Fruit fly (Drosophila melanogaster) whole organism, pupa: ENCODE results near the gene UQCR-C2.

ENCODE experiments used
- CG10348 ChIP-seq: fragments of 200-800 bp; sonication (Bioruptor generic); IDR thresholded peaks from 2 replicates; pipeline ENCODE4 v1.3.6; 2022; ENCODE audit warnings: missing biosample characterization, missing genetic modification characterization
- CG12605 ChIP-seq: fragments of 200-800 bp; sonication (Bioruptor generic); IDR thresholded peaks from 2 replicates; pipeline ENCODE4 v1.3.6; 2022; ENCODE audit warnings: missing biosample characterization, missing genetic modification characterization
- CG13204 ChIP-seq: fragments of 200-800 bp; sonication (Bioruptor generic); optimal IDR thresholded peaks from 2 replicates; lab custom pipeline; 2018; ENCODE audit warnings: missing biosample characterization, mild to moderate bottlenecking, missing genetic modification characterization, moderate library complexity
- CG14655 ChIP-seq: fragments of 200-800 bp; sonication (Bioruptor generic); optimal IDR thresholded peaks from 3 replicates; lab custom pipeline; 2017; ENCODE audit warnings: mild to moderate bottlenecking, missing biosample characterization, missing genetic modification reagents, missing genetic modification characterization
- CG15710 ChIP-seq: fragments of 200-800 bp; sonication (Bioruptor generic); optimal IDR thresholded peaks from 2 replicates; lab custom pipeline; 2018; ENCODE audit warnings: missing biosample characterization, mild to moderate bottlenecking, missing genetic modification characterization, moderate library complexity
- CG17806 ChIP-seq: fragments of 200-800 bp; sonication (Bioruptor generic); optimal IDR thresholded peaks from 2 replicates; lab custom pipeline; 2018; ENCODE audit warnings: missing biosample characterization, mild to moderate bottlenecking, missing genetic modification characterization, moderate library complexity
- CG32121 ChIP-seq: fragments of 200-800 bp; sonication (Bioruptor generic); IDR thresholded peaks from 2 replicates; pipeline ENCODE4 v1.3.6; 2022; ENCODE audit warnings: missing biosample characterization, missing genetic modification characterization
- CG34367 ChIP-seq: fragments of 200-800 bp; sonication (Bioruptor generic); optimal IDR thresholded peaks from 2 replicates; lab custom pipeline; 2018; ENCODE audit warnings: missing biosample characterization, mild to moderate bottlenecking, missing genetic modification characterization
- CG4496 ChIP-seq: fragments of 200-800 bp; sonication (Bioruptor generic); IDR thresholded peaks from 3 replicates; pipeline ENCODE4 v1.3.6; 2022; ENCODE audit warnings: missing biosample characterization, missing genetic modification characterization
- CG8159 ChIP-seq: fragments of 200-800 bp; sonication (Bioruptor generic); optimal IDR thresholded peaks from 3 replicates; lab custom pipeline; 2018; ENCODE audit warnings: missing biosample characterization, mild to moderate bottlenecking, missing genetic modification characterization, moderate library complexity
- CG8301 ChIP-seq: fragments of 200-800 bp; sonication (Bioruptor generic); optimal IDR thresholded peaks from 2 replicates; lab custom pipeline; 2018; ENCODE audit warnings: missing biosample characterization, mild to moderate bottlenecking, missing genetic modification characterization
- CG9948 ChIP-seq: fragments of 200-800 bp; sonication (Bioruptor generic); optimal IDR thresholded peaks from 2 replicates; lab custom pipeline; 2018; ENCODE audit warnings: missing biosample characterization, mild to moderate bottlenecking, missing genetic modification characterization, moderate library complexity
- D1 ChIP-seq: fragments of 200-800 bp; sonication (Bioruptor generic); optimal IDR thresholded peaks from 2 replicates; lab custom pipeline; 2018; ENCODE audit warnings: missing biosample characterization, mild to moderate bottlenecking, missing genetic modification characterization, moderate library complexity
- EcR ChIP-seq: fragments of 200-800 bp; sonication (Bioruptor generic); optimal IDR thresholded peaks from 3 replicates; lab custom pipeline; 2019; ENCODE audit warnings: missing biosample characterization, missing genetic modification characterization, mild to moderate bottlenecking, moderate library complexity, missing genetic modification reagents
- Ets98B ChIP-seq: fragments of 200-800 bp; sonication (Bioruptor generic); IDR thresholded peaks from 2 replicates; pipeline ENCODE4 v1.3.6; 2022; ENCODE audit warnings: missing biosample characterization, missing genetic modification characterization
- Pif1A ChIP-seq: fragments of 200-800 bp; sonication (Bioruptor generic); optimal IDR thresholded peaks from 3 replicates; lab custom pipeline; 2016; ENCODE audit warnings: missing biosample characterization, missing genetic modification characterization
- Pif1B ChIP-seq: fragments of 200-800 bp; sonication (Bioruptor generic); optimal IDR thresholded peaks from 3 replicates; lab custom pipeline; 2016; ENCODE audit warnings: missing biosample characterization, missing genetic modification characterization
- Snoo ChIP-seq: fragments of 200-800 bp; sonication (Bioruptor generic); optimal IDR thresholded peaks from 3 replicates; lab custom pipeline; 2017; ENCODE audit warnings: missing biosample characterization, mild to moderate bottlenecking, missing genetic modification characterization, inconsistent platforms
- fd96Ca ChIP-seq: fragments of 200-800 bp; sonication (Bioruptor generic); IDR thresholded peaks from 3 replicates; pipeline ENCODE4 v1.3.6; 2022; ENCODE audit warnings: missing biosample characterization, missing genetic modification characterization
- gl ChIP-seq: fragments of 200-800 bp; sonication (Bioruptor generic); optimal IDR thresholded peaks from 2 replicates; lab custom pipeline; 2018; ENCODE audit warnings: missing biosample characterization, mild to moderate bottlenecking, missing genetic modification characterization
- rn ChIP-seq: fragments of 200-800 bp; sonication (Bioruptor generic); IDR thresholded peaks from 2 replicates; pipeline ENCODE4 v1.3.6; 2022; ENCODE audit warnings: missing biosample characterization, missing genetic modification characterization

The UQCR-C2 gene

DNA sequence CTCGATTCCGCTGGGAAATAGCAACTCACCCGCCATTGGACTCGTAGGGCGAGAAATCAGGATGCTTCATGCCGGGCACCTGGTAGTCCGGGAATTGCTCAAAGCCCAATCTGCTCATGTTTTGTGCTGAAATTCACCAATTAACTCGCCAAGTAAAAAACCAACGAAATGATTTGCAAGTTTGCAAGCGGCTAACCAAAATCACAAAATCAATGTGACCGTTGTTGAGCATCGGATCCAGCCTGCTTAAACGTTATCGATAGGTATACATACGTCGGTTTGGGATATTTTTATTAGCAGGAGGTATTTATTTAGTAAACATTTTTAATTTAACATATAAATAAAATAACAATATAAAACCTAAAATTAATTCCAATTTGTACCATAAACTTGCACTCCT lies 26.3 kb downstream of the UQCR-C2 start, which contains the start of gene Prosbeta6:
Prosbeta6 (minus strand) TSS at position 218 of the 400 bp plus-strand sequence.
- TF ChIP-seq EcR (GFP tag; lab: Kevin White, UChicago) = no peak
- no peak for TF ChIP-seq Pif1A (GFP tag; lab: Kevin White, UChicago)
- no peak for TF ChIP-seq CG8159 (tag; lab: Kevin White, UChicago)
- no peak for TF ChIP-seq CG12605 (GFP tag; lab: Robert Waterston, UW)
- no peak for TF ChIP-seq D1 (tag; lab: Kevin White, UChicago)
- no peak for TF ChIP-seq rn
- no peak for TF ChIP-seq CG9948 (tag; lab: Kevin White, UChicago)
- TF ChIP-seq CG13204 (GFP tag; lab: Kevin White, UChicago) = no peak
- no peak for TF ChIP-seq Pif1B (GFP tag; lab: Kevin White, UChicago)
- no peak for TF ChIP-seq CG34367
- no peak for TF ChIP-seq Ets98B
- TF ChIP-seq fd96Ca = no peak
- no peak for TF ChIP-seq CG14655 (GFP tag; lab: Kevin White, UChicago)
- no peak for TF ChIP-seq CG17806 (tag; lab: Kevin White, UChicago)
- TF ChIP-seq CG15710 (tag; lab: Kevin White, UChicago) = no peak
- TF ChIP-seq gl (tag; lab: Kevin White, UChicago) = no peak
- no peak for TF ChIP-seq CG8301 (tag; lab: Kevin White, UChicago)
- no peak for TF ChIP-seq CG10348 (GFP tag; lab: Robert Waterston, UW)
- TF ChIP-seq CG32121 = no peak
- TF ChIP-seq CG4496 (GFP tag; lab: Robert Waterston, UW) = no peak

DNA sequence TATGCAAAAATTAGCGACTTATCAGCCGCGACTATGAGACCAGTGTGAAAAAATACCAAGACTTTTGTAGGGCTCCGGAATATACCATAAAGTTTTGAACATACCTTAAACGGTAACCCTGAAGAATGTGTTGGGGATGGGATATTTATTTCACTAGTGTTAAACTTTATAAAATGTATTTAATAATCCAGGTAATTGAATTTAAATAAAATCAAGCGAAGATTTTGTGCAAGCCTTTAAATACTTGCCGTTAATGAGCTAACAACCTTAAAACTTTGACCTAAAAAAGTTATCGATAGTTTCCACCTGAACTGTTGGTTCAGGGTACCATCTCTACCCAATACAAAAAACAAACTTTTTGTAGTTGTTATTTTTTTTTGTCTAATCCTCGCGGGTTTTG lies 28.2 kb downstream of the UQCR-C2 start, which contains the start of gene CG4101:
CG4101 (plus strand) TSS at position 335 of the 400 bp plus-strand sequence.
- TF ChIP-seq CG8301 (tag; lab: Kevin White, UChicago) (peak; percentile 60), CG13204 (GFP tag; lab: Kevin White, UChicago) (no peak), Pif1A (GFP tag; lab: Kevin White, UChicago) (peak; percentile 71), CG15710 (tag; lab: Kevin White, UChicago) (peak; percentile 79), EcR (GFP tag; lab: Kevin White, UChicago) (no peak), CG4496 (GFP tag; lab: Robert Waterston, UW) (peak; percentile 80), CG14655 (GFP tag; lab: Kevin White, UChicago) (peak; percentile 64), CG8159 (tag; lab: Kevin White, UChicago) (peak; percentile 69), Snoo (tag; lab: Kevin White, UChicago) (peak; percentile 70), Ets98B (peak; percentile 79), CG32121 (peak; percentile 76; the same call in 1 of the 2 replicates), rn (no peak; the same call in none of the 2 replicates), CG34367 (peak; percentile 59), CG10348 (GFP tag; lab: Robert Waterston, UW) (0 out of 2 replicates have a peak, but pooled peaks have one; percentile 52), fd96Ca (peak; percentile 74), D1 (tag; lab: Kevin White, UChicago) (no peak), Pif1B (GFP tag; lab: Kevin White, UChicago) (peak; percentile 56), gl (tag; lab: Kevin White, UChicago) (peak; percentile 45), CG17806 (tag; lab: Kevin White, UChicago) (peak; percentile 69), CG12605 (GFP tag; lab: Robert Waterston, UW) (no peak), CG9948 (tag; lab: Kevin White, UChicago) (peak; percentile 50)

DNA sequence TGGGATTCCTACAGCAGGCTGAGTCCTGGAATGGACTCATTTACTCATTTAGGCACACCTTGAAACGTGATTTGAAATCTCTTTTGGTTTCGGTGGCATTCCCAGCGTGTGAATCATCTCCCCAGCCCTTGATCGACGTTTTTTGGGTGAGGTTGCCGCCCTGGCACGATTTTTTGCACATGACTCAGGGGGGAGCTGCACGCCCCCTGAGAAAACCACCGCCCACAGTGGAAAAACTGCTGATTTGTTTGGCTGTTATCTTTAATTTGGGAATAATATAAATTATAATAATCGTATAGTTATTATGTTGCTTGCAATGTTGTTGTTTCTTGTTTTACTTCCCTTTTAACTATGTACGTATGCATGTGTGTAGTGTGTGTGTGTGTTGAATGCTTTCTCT lies 29.0 kb downstream of the UQCR-C2 start:
- peak; percentile 21; the same call in 1 of the 3 replicates for TF ChIP-seq fd96Ca
- no peak for TF ChIP-seq CG14655 (GFP tag; lab: Kevin White, UChicago)
- peak; percentile 75 for TF ChIP-seq EcR (GFP tag; lab: Kevin White, UChicago)
- TF ChIP-seq, all 21 proteins: peak for 2

DNA sequence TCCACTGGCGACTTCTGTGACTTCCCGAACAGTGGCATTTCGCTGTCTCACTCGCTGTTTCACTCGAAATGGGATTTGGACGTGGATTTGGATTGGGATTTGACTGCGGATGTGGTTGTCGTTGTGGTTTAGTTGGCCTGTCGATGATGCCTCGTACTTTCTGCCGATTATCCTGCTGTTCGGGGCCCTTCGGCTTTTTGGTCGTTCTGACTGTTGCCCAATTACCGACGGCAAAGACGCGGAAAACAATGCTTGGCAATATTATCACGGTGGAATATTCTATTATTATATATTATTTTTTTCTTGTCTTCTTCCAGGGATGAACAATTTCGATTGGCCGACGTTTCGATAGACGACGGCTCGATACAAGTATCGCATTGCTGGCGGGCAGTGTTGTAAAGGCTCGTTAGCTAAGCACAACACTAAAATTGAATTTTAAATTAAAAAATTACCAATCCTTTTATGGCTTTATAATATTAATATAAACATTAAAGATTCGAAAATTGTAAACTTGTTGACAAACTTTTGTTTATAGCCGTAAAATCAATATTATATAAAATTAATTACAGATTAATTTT lies 31.3 kb downstream of the UQCR-C2 start, which contains the start of gene Mo25:
Mo25 (minus strand) TSS at position 341 of the 578 bp plus-strand sequence.
- TF ChIP-seq Pif1B (GFP tag; lab: Kevin White, UChicago) (peak; percentile 44), EcR (GFP tag; lab: Kevin White, UChicago) (no peak), Ets98B (peak; percentile 30; the same call in 1 of the 2 replicates), gl (tag; lab: Kevin White, UChicago) (no peak), fd96Ca (peak; percentile 30; the same call in 1 of the 3 replicates), CG32121 (0 out of 2 replicates have a peak, but pooled peaks have one; percentile 13), CG15710 (tag; lab: Kevin White, UChicago) (peak; percentile 48), Snoo (tag; lab: Kevin White, UChicago) (peak; percentile 31)

DNA sequence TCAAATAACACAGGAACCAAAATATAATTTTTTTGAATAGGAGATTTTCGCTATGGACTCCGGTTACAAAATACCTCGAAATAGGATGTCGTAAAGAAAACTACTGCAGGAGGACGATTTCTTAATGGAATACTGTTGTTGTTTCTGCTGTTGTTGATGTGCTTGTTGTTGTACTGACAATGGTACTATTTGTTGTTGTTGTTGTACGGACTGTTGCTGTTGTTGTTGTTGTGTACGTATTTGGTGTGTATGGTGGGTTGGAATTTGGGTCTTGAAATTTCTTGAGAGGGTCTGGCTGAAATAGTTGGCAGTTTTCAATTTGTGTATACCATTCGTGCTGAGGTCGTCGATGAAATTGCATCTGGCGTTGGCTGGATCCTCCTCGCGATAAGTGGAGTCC lies 42.3 kb downstream of the UQCR-C2 start:
- TF ChIP-seq Ets98B (no peak), CG14655 (GFP tag; lab: Kevin White, UChicago) (no peak), Pif1A (GFP tag; lab: Kevin White, UChicago) (no peak), Pif1B (GFP tag; lab: Kevin White, UChicago) (no peak), CG4496 (GFP tag; lab: Robert Waterston, UW) (no peak), CG12605 (GFP tag; lab: Robert Waterston, UW) (no peak), CG34367 (no peak), CG10348 (GFP tag; lab: Robert Waterston, UW) (no peak), gl (tag; lab: Kevin White, UChicago) (no peak)

DNA sequence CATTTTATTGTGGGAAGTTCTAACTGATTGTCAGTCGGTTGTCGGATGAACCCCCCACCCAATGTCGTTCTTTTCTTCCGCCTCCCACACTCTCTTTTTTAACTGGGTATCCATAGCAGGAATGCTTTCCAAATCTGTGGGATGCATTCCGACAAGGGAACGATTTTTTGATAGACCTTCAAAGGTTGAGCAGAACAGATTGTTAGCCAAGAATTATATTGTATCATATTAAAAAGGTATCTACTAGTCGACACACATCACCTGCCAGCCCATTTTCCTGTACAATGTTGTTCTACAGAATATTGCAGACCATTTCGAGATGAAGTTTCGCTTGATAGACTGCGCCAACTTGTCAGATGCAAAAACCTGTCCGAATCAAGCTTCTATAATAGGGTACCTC lies 45.9 kb downstream of the UQCR-C2 start:
- no peak for TF ChIP-seq Ets98B
- no peak for TF ChIP-seq CG17806 (tag; lab: Kevin White, UChicago)
- no peak for TF ChIP-seq CG4496 (GFP tag; lab: Robert Waterston, UW)
- TF ChIP-seq CG10348 (GFP tag; lab: Robert Waterston, UW) = no peak
- no peak for TF ChIP-seq gl (tag; lab: Kevin White, UChicago)
- TF ChIP-seq fd96Ca = no peak
- TF ChIP-seq CG12605 (GFP tag; lab: Robert Waterston, UW) = no peak
- TF ChIP-seq Pif1B (GFP tag; lab: Kevin White, UChicago) = no peak
- TF ChIP-seq CG14655 (GFP tag; lab: Kevin White, UChicago) = no peak
- no peak for TF ChIP-seq CG9948 (tag; lab: Kevin White, UChicago)
- no peak for TF ChIP-seq CG8301 (tag; lab: Kevin White, UChicago)
- TF ChIP-seq CG13204 (GFP tag; lab: Kevin White, UChicago) = no peak
